Worm (Caenorhabditis elegans) whole organism, L1 larva: Measurements from ENCODE around the gene elpc-4.

Source experiments
- C04F5.9 ChIP-seq: sonication (generic microtip); optimal IDR thresholded peaks from 2 replicates; lab custom pipeline; 2016; ENCODE audit warnings: missing genetic modification characterization, missing compliant biosample characterization
- C34B4.2 ChIP-seq: sonication (generic microtip); optimal IDR thresholded peaks from 2 replicates; lab custom pipeline; 2017; ENCODE audit warnings: mild to moderate bottlenecking, missing genetic modification characterization, missing compliant biosample characterization
- F16B12.6 ChIP-seq: fragments of 150-350 bp; optimal IDR thresholded peaks from 2 replicates; lab custom pipeline; 2014; ENCODE audit warnings: missing biosample characterization, missing genetic modification characterization
- ama-1 ChIP-seq: fragments of 150-350 bp; optimal IDR thresholded peaks from 2 replicates; lab custom pipeline; 2014
- blmp-1 ChIP-seq: fragments of 150-350 bp; optimal IDR thresholded peaks from 2 replicates; lab custom pipeline; 2014; ENCODE audit warnings: missing biosample characterization, missing genetic modification characterization
- ceh-63 ChIP-seq: fragments of 200-800 bp; sonication (Bioruptor generic); optimal IDR thresholded peaks from 2 replicates; lab custom pipeline; 2018; ENCODE audit warnings: mild to moderate bottlenecking, missing genetic modification characterization, missing compliant biosample characterization
- ceh-8 ChIP-seq: fragments of 200-800 bp; sonication (Bioruptor generic); optimal IDR thresholded peaks from 2 replicates; lab custom pipeline; 2018; ENCODE audit warnings: mild to moderate bottlenecking, missing genetic modification characterization, moderate library complexity, missing compliant biosample characterization
- ceh-82 ChIP-seq, 3 experiments: fragments of 150-350 bp in 1 of 3; sonication (generic microtip) in 2 of 3; optimal IDR thresholded peaks; 2 replicates each; lab custom pipeline; 2014 to 2017; ENCODE audit warnings: missing biosample characterization in 3 of 3, missing genetic modification characterization in 3 of 3
- ceh-90 ChIP-seq: sonication (generic microtip); optimal IDR thresholded peaks from 2 replicates; lab custom pipeline; 2016; ENCODE audit warnings: missing genetic modification characterization, missing compliant biosample characterization
- ces-1 ChIP-seq: fragments of 150-350 bp; optimal IDR thresholded peaks from 2 replicates; lab custom pipeline; 2014; ENCODE audit warnings: missing biosample characterization, missing genetic modification reagents, missing genetic modification characterization
- dpl-1 ChIP-seq, 3 experiments: fragments of 150-350 bp in 2 of 3; sonication (generic microtip) in 1 of 3; optimal IDR thresholded peaks; 2 replicates each; lab custom pipeline; 2014 to 2017; ENCODE audit warnings: missing biosample characterization in 3 of 3, missing genetic modification characterization in 3 of 3, missing genetic modification reagents in 3 of 3
- dsc-1 ChIP-seq: sonication (generic microtip); optimal IDR thresholded peaks from 2 replicates; lab custom pipeline; 2016; ENCODE audit warnings: mild to moderate bottlenecking, missing genetic modification characterization, missing compliant biosample characterization
- efl-1 ChIP-seq, 4 experiments: fragments of 150-350 bp; optimal IDR thresholded peaks in 3 of 4; peaks in 1 of 4; 1 replicate in 1 of 4; 2 replicates in 3 of 4; lab custom pipeline; 2014; ENCODE audit warnings: missing biosample characterization in 2 of 4, missing genetic modification characterization in 2 of 4, missing genetic modification reagents in 2 of 4
- efl-3 ChIP-seq: fragments of 200-800 bp; sonication (Bioruptor generic); optimal IDR thresholded peaks from 2 replicates; lab custom pipeline; 2018; ENCODE audit warnings: mild to moderate bottlenecking, missing genetic modification characterization, missing compliant biosample characterization
- elt-2 ChIP-seq: sonication (generic microtip); optimal IDR thresholded peaks from 2 replicates; lab custom pipeline; 2016; ENCODE audit warnings: missing genetic modification characterization, mild to moderate bottlenecking, inconsistent platforms, missing compliant biosample characterization, missing genetic modification reagents
- elt-3 ChIP-seq, 6 experiments: fragments of 150-350 bp in 1 of 6; sonication (generic microtip); optimal IDR thresholded peaks; 2 replicates each; lab custom pipeline; 2017 to 2018; ENCODE audit warnings: missing biosample characterization in 6 of 6, missing genetic modification characterization in 6 of 6, inconsistent platforms in 1 of 6
- ets-5 ChIP-seq: fragments of 200-800 bp; sonication (Bioruptor generic); IDR thresholded peaks from 2 replicates; pipeline ENCODE4 v1.3.6; 2022; ENCODE audit warnings: missing genetic modification characterization, missing compliant biosample characterization
- fkh-10 ChIP-seq: sonication (generic microtip); optimal IDR thresholded peaks from 2 replicates; lab custom pipeline; 2017; ENCODE audit warnings: missing biosample characterization, missing genetic modification reagents, missing genetic modification characterization
- hlh-4 ChIP-seq: sonication (generic microtip); optimal IDR thresholded peaks from 2 replicates; lab custom pipeline; 2016; ENCODE audit warnings: mild to moderate bottlenecking, missing genetic modification characterization, missing compliant biosample characterization
- hpl-2 ChIP-seq: fragments of 150-350 bp; optimal IDR thresholded peaks from 2 replicates; lab custom pipeline; 2014; ENCODE audit warnings: missing biosample characterization, missing genetic modification reagents, missing genetic modification characterization
- lin-14 ChIP-seq: fragments of 200-800 bp; sonication (Bioruptor generic); optimal IDR thresholded peaks from 2 replicates; lab custom pipeline; 2018; ENCODE audit warnings: mild to moderate bottlenecking, missing genetic modification characterization, moderate library complexity, missing compliant biosample characterization
- lin-15B ChIP-seq: fragments of 150-350 bp; sonication (generic microtip); optimal IDR thresholded peaks from 3 replicates; lab custom pipeline; 2014; ENCODE audit warnings: missing biosample characterization, missing genetic modification characterization
- lin-35 ChIP-seq, 2 experiments: fragments of 150-350 bp; optimal IDR thresholded peaks; 2 replicates each; lab custom pipeline; 2014; ENCODE audit warnings: missing biosample characterization in 2 of 2, missing genetic modification characterization in 2 of 2, missing genetic modification reagents in 2 of 2
- lin-39 ChIP-seq: fragments of 150-350 bp; optimal IDR thresholded peaks from 2 replicates; lab custom pipeline; 2014; ENCODE audit warnings: missing biosample characterization, missing genetic modification reagents, missing genetic modification characterization
- lir-3 ChIP-seq: sonication (generic microtip); optimal IDR thresholded peaks from 2 replicates; lab custom pipeline; 2016; ENCODE audit warnings: mild to moderate bottlenecking, missing genetic modification characterization, moderate library complexity, missing compliant biosample characterization; ENCODE audit not compliant: poor library complexity
- lsy-2 ChIP-seq, 2 experiments: fragments of 150-350 bp; optimal IDR thresholded peaks; 2 replicates each; lab custom pipeline; 2014; ENCODE audit warnings: missing biosample characterization in 2 of 2, missing genetic modification characterization in 2 of 2
- mef-2 ChIP-seq: fragments of 150-350 bp; optimal IDR thresholded peaks from 2 replicates; lab custom pipeline; 2014; ENCODE audit warnings: missing biosample characterization, missing genetic modification characterization
- mep-1 ChIP-seq: fragments of 150-350 bp; optimal IDR thresholded peaks from 2 replicates; lab custom pipeline; 2014; ENCODE audit warnings: missing biosample characterization, missing genetic modification characterization
- nhr-11 ChIP-seq: fragments of 150-350 bp; optimal IDR thresholded peaks from 2 replicates; lab custom pipeline; 2014; ENCODE audit warnings: missing biosample characterization, missing genetic modification characterization
- nhr-12 ChIP-seq: sonication (generic microtip); optimal IDR thresholded peaks from 2 replicates; lab custom pipeline; 2017; ENCODE audit warnings: missing biosample characterization, missing genetic modification characterization
- nhr-19 ChIP-seq: fragments of 200-800 bp; sonication (Bioruptor generic); conservative IDR thresholded peaks from 2 replicates; pipeline ENCODE4 v1.3.6; 2022; ENCODE audit warnings: missing genetic modification characterization, missing compliant biosample characterization
- nhr-20 ChIP-seq: sonication (generic microtip); optimal IDR thresholded peaks from 2 replicates; lab custom pipeline; 2016; ENCODE audit warnings: mild to moderate bottlenecking, missing genetic modification characterization, missing compliant biosample characterization
- nhr-237 ChIP-seq: fragments of 150-350 bp; optimal IDR thresholded peaks from 2 replicates; lab custom pipeline; 2014; ENCODE audit warnings: missing biosample characterization, missing genetic modification characterization
- nhr-47 ChIP-seq: sonication (generic microtip); optimal IDR thresholded peaks from 2 replicates; lab custom pipeline; 2016; ENCODE audit warnings: mild to moderate bottlenecking, missing genetic modification characterization, moderate library complexity, missing compliant biosample characterization
- nhr-71 ChIP-seq: sonication (generic microtip); optimal IDR thresholded peaks from 2 replicates; lab custom pipeline; 2016; ENCODE audit warnings: mild to moderate bottlenecking, missing genetic modification characterization, moderate library complexity, missing compliant biosample characterization
- nhr-76 ChIP-seq: sonication (generic microtip); optimal IDR thresholded peaks from 2 replicates; lab custom pipeline; 2017; ENCODE audit warnings: missing biosample characterization, missing genetic modification characterization
- nhr-77 ChIP-seq: fragments of 150-350 bp; optimal IDR thresholded peaks from 2 replicates; lab custom pipeline; 2014; ENCODE audit warnings: missing biosample characterization, missing genetic modification characterization
- nhr-84 ChIP-seq: sonication (generic microtip); optimal IDR thresholded peaks from 2 replicates; lab custom pipeline; 2017; ENCODE audit warnings: missing biosample characterization, missing genetic modification characterization
- nhr-85 ChIP-seq: sonication (generic microtip); peaks from one replicate; lab custom pipeline; 2016; ENCODE audit warnings: missing genetic modification characterization, inconsistent platforms, missing compliant biosample characterization
- pag-3 ChIP-seq: sonication (generic microtip); optimal IDR thresholded peaks from 2 replicates; lab custom pipeline; 2017; ENCODE audit warnings: missing genetic modification characterization, mild to moderate bottlenecking, missing compliant biosample characterization, antibody characterized with exemption, borderline replicate concordance; ENCODE audit not compliant: insufficient read depth
- pqm-1 ChIP-seq: sonication (generic microtip); optimal IDR thresholded peaks from 3 replicates; lab custom pipeline; 2017; ENCODE audit warnings: missing biosample characterization, missing genetic modification characterization
- rnt-1 ChIP-seq: sonication (generic microtip); optimal IDR thresholded peaks from 2 replicates; lab custom pipeline; 2016; ENCODE audit warnings: mild to moderate bottlenecking, missing genetic modification characterization, moderate library complexity, missing compliant biosample characterization
- skn-1 ChIP-seq: fragments of 150-350 bp; optimal IDR thresholded peaks from 2 replicates; lab custom pipeline; 2014; ENCODE audit warnings: missing biosample characterization, missing genetic modification characterization
- snu-23 ChIP-seq: sonication (generic microtip); optimal IDR thresholded peaks from 2 replicates; lab custom pipeline; 2016; ENCODE audit warnings: missing genetic modification characterization, missing compliant biosample characterization
- sox-4 ChIP-seq: sonication (generic microtip); optimal IDR thresholded peaks from 2 replicates; lab custom pipeline; 2016; ENCODE audit warnings: missing genetic modification characterization, missing compliant biosample characterization
- sptf-1 ChIP-seq: fragments of 150-350 bp; optimal IDR thresholded peaks from 2 replicates; lab custom pipeline; 2014; ENCODE audit warnings: missing biosample characterization, missing genetic modification characterization
- sup-37 ChIP-seq: fragments of 200-800 bp; sonication (Bioruptor generic); optimal IDR thresholded peaks from 2 replicates; lab custom pipeline; 2018; ENCODE audit warnings: mild to moderate bottlenecking, missing genetic modification characterization, missing compliant biosample characterization
- swsn-7 ChIP-seq: sonication (generic microtip); optimal IDR thresholded peaks from 2 replicates; lab custom pipeline; 2016; ENCODE audit warnings: missing genetic modification characterization, missing compliant biosample characterization
- unc-62 ChIP-seq: fragments of 150-350 bp; optimal IDR thresholded peaks from 2 replicates; lab custom pipeline; 2014; ENCODE audit warnings: missing biosample characterization, missing genetic modification reagents, missing genetic modification characterization
- unc-86 ChIP-seq: sonication (generic microtip); optimal IDR thresholded peaks from 2 replicates; lab custom pipeline; 2016; ENCODE audit warnings: missing genetic modification characterization, missing compliant biosample characterization
- vab-15 ChIP-seq: sonication (generic microtip); optimal IDR thresholded peaks from 2 replicates; lab custom pipeline; 2017; ENCODE audit warnings: missing genotype, mild to moderate bottlenecking, missing genetic modification characterization, missing compliant biosample characterization
- xbp-1 ChIP-seq: sonication (generic microtip); optimal IDR thresholded peaks from 2 replicates; lab custom pipeline; 2016; ENCODE audit warnings: missing genetic modification characterization, missing compliant biosample characterization
- zip-4 ChIP-seq: fragments of 200-800 bp; sonication (Bioruptor generic); optimal IDR thresholded peaks from 2 replicates; lab custom pipeline; 2018; ENCODE audit warnings: mild to moderate bottlenecking, missing genetic modification characterization, moderate library complexity, missing compliant biosample characterization
- ztf-4 ChIP-seq: fragments of 150-350 bp; optimal IDR thresholded peaks from 2 replicates; lab custom pipeline; 2014; ENCODE audit warnings: missing biosample characterization, missing genetic modification characterization

The elpc-4 gene

DNA sequence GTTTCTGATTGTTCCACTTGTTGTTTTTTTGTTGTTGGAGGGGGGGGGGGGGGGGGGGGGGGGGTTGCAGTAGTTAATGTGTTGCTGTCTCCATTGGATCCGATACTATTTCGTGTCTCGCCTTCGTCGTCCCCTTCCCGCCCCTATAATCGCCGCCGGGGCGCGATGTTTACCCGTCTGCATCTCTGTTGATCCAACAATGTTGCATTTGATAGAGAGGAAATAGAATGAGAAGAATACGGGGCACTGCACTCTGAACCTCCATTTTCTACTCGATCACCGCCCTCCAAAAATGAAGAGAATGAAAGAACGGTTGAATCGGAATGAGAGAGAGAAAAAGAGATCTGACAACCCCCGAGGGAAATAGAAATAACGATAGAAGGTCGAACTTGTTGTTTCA lies 51.0 kb downstream of the elpc-4 start:
- TF ChIP-seq unc-62 (no peak), skn-1 (tag; lab: Kevin White, UChicago) (no peak), fkh-10 (no peak), sox-4 (tag; lab: Kevin White, UChicago) (no peak), nhr-76 (tag; lab: Kevin White, UChicago) (no peak), pqm-1 (tag; lab: Kevin White, UChicago) (no peak), unc-86 (no peak), nhr-20 (peak; percentile 57), ceh-63 (GFP tag; lab: Kevin White, UChicago) (no peak), efl-1 (optimal IDR thresholded peaks at IDR 0.05; lab: Kevin White, UChicago) (no peak), efl-1 (GFP tag; optimal IDR thresholded peaks at IDR 0.05 in 1 of 2; lab: Kevin White, UChicago) (peak in 1 of 2 experiments; percentile 89), dpl-1 (GFP tag; optimal IDR thresholded peaks at IDR 0.05; lab: Kevin White, UChicago) (peak in 1 of 3 experiments; percentile 23), dsc-1 (tag; lab: Kevin White, UChicago) (no peak), nhr-12 (tag; lab: Kevin White, UChicago) (no peak), nhr-237 (tag; lab: Kevin White, UChicago) (no peak), sptf-1 (no peak), rnt-1 (tag; lab: Kevin White, UChicago) (peak; percentile 40), ama-1 (lab: Kevin White, UChicago) (no peak), efl-3 (GFP tag; lab: Kevin White, UChicago) (no peak), vab-15 (tag; lab: Kevin White, UChicago) (no peak), lir-3 (tag; lab: Kevin White, UChicago) (no peak), elt-3 (tag; optimal IDR thresholded peaks at IDR 0.05; lab: Kevin White, UChicago) (peak in 2 of 6 experiments; percentile 24 to 27), lsy-2 (tag; optimal IDR thresholded peaks at IDR 0.05; lab: Kevin White, UChicago) (peak in 1 of 2 experiments; percentile 34), nhr-71 (tag; lab: Kevin White, UChicago) (peak; percentile 12), lin-15B (tag; lab: Kevin White, UChicago) (no peak), F16B12.6 (tag; lab: Kevin White, UChicago) (no peak), elt-2 (tag; lab: Kevin White, UChicago) (no peak), lin-14 (GFP tag; lab: Kevin White, UChicago) (peak; percentile 92), ceh-90 (tag; lab: Kevin White, UChicago) (no peak), lin-39 (tag; lab: Kevin White, UChicago) (no peak), pag-3 (no peak), C04F5.9 (tag; lab: Kevin White, UChicago) (no peak), swsn-7 (tag; lab: Kevin White, UChicago) (peak; percentile 8), ets-5 (GFP tag; lab: Robert Waterston, UW) (no peak), nhr-19 (GFP tag; lab: Robert Waterston, UW) (no peak; the same call in 1 of the 2 replicates), lin-35 (GFP tag; optimal IDR thresholded peaks at IDR 0.05; lab: Kevin White, UChicago) (no peak), xbp-1 (tag; lab: Kevin White, UChicago) (no peak), snu-23 (GFP tag; lab: Kevin White, UChicago) (peak; percentile 47), hlh-4 (tag; lab: Kevin White, UChicago) (no peak), nhr-47 (tag; lab: Kevin White, UChicago) (no peak), ztf-4 (tag; lab: Kevin White, UChicago) (no peak), nhr-85 (tag; lab: Kevin White, UChicago) (peak; percentile 90), ceh-82 (tag; optimal IDR thresholded peaks at IDR 0.05; lab: Kevin White, UChicago) (peak in 1 of 3 experiments; percentile 41), nhr-77 (tag; lab: Kevin White, UChicago) (peak; percentile 32), mep-1 (peak; percentile 75), ces-1 (no peak), zip-4 (no peak), hpl-2 (GFP tag; lab: Kevin White, UChicago) (no peak), ceh-8 (no peak), mef-2 (tag; lab: Kevin White, UChicago) (no peak), nhr-11 (tag; lab: Kevin White, UChicago) (no peak), sup-37 (no peak), blmp-1 (tag; lab: Kevin White, UChicago) (peak; percentile 82), nhr-84 (tag; lab: Kevin White, UChicago) (no peak), C34B4.2 (no peak)
